Fruit fly (Drosophila melanogaster) whole organism, embryonic: Measurements from ENCODE around the gene heix.

Source experiments
- CG10274 ChIP-seq: fragments of 200-800 bp; sonication (Bioruptor generic); optimal IDR thresholded peaks from 3 replicates; lab custom pipeline; 2017; ENCODE audit warnings: missing biosample characterization, mild to moderate bottlenecking, missing genetic modification characterization
- CG10366 ChIP-seq: fragments of 200-800 bp; sonication (Bioruptor generic); IDR thresholded peaks from 2 replicates; pipeline ENCODE4 v1.3.6; 2022; ENCODE audit warnings: missing biosample characterization, missing genetic modification characterization
- CG10462 ChIP-seq: fragments of 200-800 bp; sonication (Bioruptor generic); optimal IDR thresholded peaks from 2 replicates; lab custom pipeline; 2016; ENCODE audit warnings: missing biosample characterization, missing genetic modification characterization
- CG10543 ChIP-seq: fragments of 200-800 bp; sonication (Bioruptor generic); optimal IDR thresholded peaks from 3 replicates; lab custom pipeline; 2017; ENCODE audit warnings: missing biosample characterization, mild to moderate bottlenecking, missing genetic modification characterization, moderate library complexity
- CG10565 ChIP-seq: fragments of 200-800 bp; sonication (Bioruptor generic); optimal IDR thresholded peaks from 3 replicates; lab custom pipeline; 2016; ENCODE audit warnings: missing biosample characterization, mild to moderate bottlenecking, missing genetic modification characterization
- CG10959 ChIP-seq: fragments of 200-800 bp; sonication (Bioruptor generic); IDR thresholded peaks from 2 replicates; pipeline ENCODE4 v1.3.6; 2022; ENCODE audit warnings: missing biosample characterization, missing genetic modification characterization
- CG10979 ChIP-seq: fragments of 200-800 bp; sonication (Bioruptor generic); optimal IDR thresholded peaks from 2 replicates; lab custom pipeline; 2018; ENCODE audit warnings: missing biosample characterization, mild to moderate bottlenecking, missing genetic modification characterization, moderate library complexity
- CG11504 ChIP-seq: fragments of 200-800 bp; sonication (Bioruptor generic); optimal IDR thresholded peaks from 3 replicates; lab custom pipeline; 2019; ENCODE audit warnings: missing biosample characterization, mild to moderate bottlenecking, missing genetic modification characterization, moderate library complexity
- CG12104 ChIP-seq: fragments of 200-800 bp; sonication (Bioruptor generic); optimal IDR thresholded peaks from 3 replicates; lab custom pipeline; 2016; ENCODE audit warnings: missing biosample characterization, missing genetic modification characterization
- CG13296 ChIP-seq: fragments of 200-800 bp; sonication (Bioruptor generic); optimal IDR thresholded peaks from 3 replicates; lab custom pipeline; 2018; ENCODE audit warnings: missing biosample characterization, mild to moderate bottlenecking, missing genetic modification characterization
- CG16863 ChIP-seq: fragments of 200-800 bp; sonication (Bioruptor generic); optimal IDR thresholded peaks from 3 replicates; lab custom pipeline; 2016; ENCODE audit warnings: missing biosample characterization, missing genetic modification characterization
- CG1832 ChIP-seq: fragments of 200-800 bp; sonication (Bioruptor generic); optimal IDR thresholded peaks from 2 replicates; lab custom pipeline; 2017; ENCODE audit warnings: missing biosample characterization, mild to moderate bottlenecking, missing genetic modification characterization, inconsistent platforms
- CG2678 ChIP-seq: fragments of 200-800 bp; sonication (Bioruptor generic); optimal IDR thresholded peaks from 3 replicates; lab custom pipeline; 2019; ENCODE audit warnings: missing biosample characterization, mild to moderate bottlenecking, missing genetic modification characterization, moderate library complexity
- CG30020 ChIP-seq: fragments of 200-800 bp; optimal IDR thresholded peaks from 2 replicates; lab custom pipeline; 2019; ENCODE audit warnings: missing biosample characterization, mild to moderate bottlenecking, missing genetic modification characterization, moderate library complexity
- CG31224 ChIP-seq: fragments of 200-800 bp; sonication (Bioruptor generic); IDR thresholded peaks from 2 replicates; pipeline ENCODE4 v1.3.6; 2022; ENCODE audit warnings: missing biosample characterization, missing genetic modification characterization
- CG4617 ChIP-seq: fragments of 200-800 bp; sonication (Bioruptor generic); optimal IDR thresholded peaks from 3 replicates; lab custom pipeline; 2016; ENCODE audit warnings: missing biosample characterization, missing genetic modification characterization, borderline replicate concordance
- CG4730 ChIP-seq: fragments of 200-800 bp; sonication (Bioruptor generic); IDR thresholded peaks from 2 replicates; pipeline ENCODE4 v1.3.6; 2022; ENCODE audit warnings: missing biosample characterization, missing genetic modification characterization
- CG6683 ChIP-seq: fragments of 200-800 bp; sonication (Bioruptor generic); optimal IDR thresholded peaks from 2 replicates; lab custom pipeline; 2017; ENCODE audit warnings: missing biosample characterization, mild to moderate bottlenecking, missing genetic modification characterization, missing genetic modification reagents
- CG7928 ChIP-seq: fragments of 200-800 bp; sonication (Bioruptor generic); optimal IDR thresholded peaks from 2 replicates; lab custom pipeline; 2017; ENCODE audit warnings: missing biosample characterization, mild to moderate bottlenecking, missing genetic modification characterization
- CG8388 ChIP-seq: fragments of 200-800 bp; sonication (Bioruptor generic); optimal IDR thresholded peaks from 2 replicates; lab custom pipeline; 2019; ENCODE audit warnings: missing biosample characterization, mild to moderate bottlenecking, missing genetic modification characterization, moderate library complexity
- CG8765 ChIP-seq: fragments of 200-800 bp; sonication (Bioruptor generic); IDR thresholded peaks from 2 replicates; pipeline ENCODE4 v1.3.6; 2022; ENCODE audit warnings: missing biosample characterization, missing genetic modification characterization
- CG9609 ChIP-seq: fragments of 200-800 bp; sonication (Bioruptor generic); optimal IDR thresholded peaks from 3 replicates; lab custom pipeline; 2016; ENCODE audit warnings: missing biosample characterization, missing genetic modification characterization
- CG9932 ChIP-seq: fragments of 200-800 bp; sonication (Bioruptor generic); IDR thresholded peaks from 2 replicates; pipeline ENCODE4 v1.3.6; 2022; ENCODE audit warnings: missing biosample characterization, missing genetic modification characterization
- Dfd ChIP-seq, 2 experiments: fragments of >200 bp; optimal IDR thresholded peaks; 2 replicates each; lab custom pipeline; 2017; ENCODE audit warnings: missing biosample characterization in 2 of 2, missing genetic modification characterization in 2 of 2
- Hr39 ChIP-seq: fragments of >200 bp; optimal IDR thresholded peaks from 2 replicates; lab custom pipeline; 2017
- Hr78 ChIP-seq, 2 experiments: fragments of 200-800 bp in 1 of 2; fragments of >200 bp in 1 of 2; sonication (Bioruptor generic) in 1 of 2; optimal IDR thresholded peaks; 2 replicates each; lab custom pipeline; 2017 to 2019; ENCODE audit warnings: missing biosample characterization in 2 of 2, missing genetic modification characterization in 2 of 2, mild to moderate bottlenecking in 1 of 2, moderate library complexity in 1 of 2
- Jarid2 ChIP-seq: fragments of 200-800 bp; sonication (Bioruptor generic); optimal IDR thresholded peaks from 3 replicates; lab custom pipeline; 2017; ENCODE audit warnings: mild to moderate bottlenecking, missing biosample characterization, missing genetic modification reagents, missing genetic modification characterization
- Lhr ChIP-seq: fragments of 200-800 bp; sonication (Bioruptor generic); optimal IDR thresholded peaks from 3 replicates; lab custom pipeline; 2017; ENCODE audit warnings: mild to moderate bottlenecking, missing biosample characterization, missing genetic modification reagents, missing genetic modification characterization
- Lpt ChIP-seq: fragments of >200 bp; optimal IDR thresholded peaks from 2 replicates; lab custom pipeline; 2018; ENCODE audit warnings: missing biosample characterization, missing genetic modification characterization
- MTF-1 ChIP-seq: fragments of 200-800 bp; sonication (Bioruptor generic); optimal IDR thresholded peaks from 2 replicates; lab custom pipeline; 2018; ENCODE audit warnings: missing biosample characterization, mild to moderate bottlenecking, missing genetic modification characterization, borderline replicate concordance
- Nf-YA ChIP-seq: fragments of 200-800 bp; sonication (Bioruptor generic); IDR thresholded peaks from 2 replicates; pipeline ENCODE4 v1.3.6; 2022; ENCODE audit warnings: missing biosample characterization, missing genetic modification characterization
- Oaz ChIP-seq: fragments of 200-800 bp; sonication (Bioruptor generic); IDR thresholded peaks from 2 replicates; pipeline ENCODE4 v1.3.6; 2022; ENCODE audit warnings: missing biosample characterization, missing genetic modification characterization
- Opbp ChIP-seq: fragments of 200-800 bp; sonication (Bioruptor generic); IDR thresholded peaks from 3 replicates; pipeline ENCODE4 v1.3.6; 2022; ENCODE audit warnings: missing biosample characterization, missing genetic modification characterization; ENCODE audit not compliant: partially characterized antibody
- ap ChIP-seq: fragments of 200-800 bp; sonication (Bioruptor generic); IDR thresholded peaks from 2 replicates; pipeline ENCODE4 v1.3.6; 2022; ENCODE audit warnings: missing biosample characterization, missing genetic modification characterization
- cato ChIP-seq: fragments of 200-800 bp; sonication (Bioruptor generic); optimal IDR thresholded peaks from 2 replicates; lab custom pipeline; 2016; ENCODE audit warnings: missing biosample characterization, missing genetic modification characterization, borderline replicate concordance
- cg ChIP-seq: fragments of 200-800 bp; sonication (Bioruptor generic); optimal IDR thresholded peaks from 3 replicates; lab custom pipeline; 2019; ENCODE audit warnings: missing biosample characterization, mild to moderate bottlenecking, missing genetic modification characterization, moderate library complexity
- fd64A ChIP-seq: fragments of 200-800 bp; sonication (Bioruptor generic); optimal IDR thresholded peaks from 3 replicates; lab custom pipeline; 2018; ENCODE audit warnings: missing biosample characterization, mild to moderate bottlenecking, missing genetic modification characterization
- gcm2 ChIP-seq: fragments of 200-800 bp; sonication (Bioruptor generic); optimal IDR thresholded peaks from 2 replicates; lab custom pipeline; 2016; ENCODE audit warnings: missing biosample characterization, missing genetic modification characterization
- hb ChIP-seq: fragments of 200-800 bp; sonication (Bioruptor generic); IDR thresholded peaks from 3 replicates; pipeline ENCODE4 v1.3.6; 2022; ENCODE audit warnings: missing biosample characterization, missing genetic modification characterization; ENCODE audit not compliant: partially characterized antibody
- hbn ChIP-seq: fragments of 200-800 bp; sonication (Bioruptor generic); IDR thresholded peaks from 2 replicates; pipeline ENCODE4 v1.3.6; 2022; ENCODE audit warnings: missing biosample characterization, missing genetic modification characterization; ENCODE audit not compliant: partially characterized antibody
- kni ChIP-seq: fragments of 200-800 bp; sonication (Bioruptor generic); optimal IDR thresholded peaks from 3 replicates; lab custom pipeline; 2017; ENCODE audit warnings: mild to moderate bottlenecking, missing biosample characterization, missing genetic modification reagents, missing genetic modification characterization
- lov ChIP-seq, 2 experiments: fragments of 200-800 bp in 1 of 2; fragments of >200 bp in 1 of 2; sonication (Bioruptor generic) in 1 of 2; IDR thresholded peaks in 1 of 2; optimal IDR thresholded peaks in 1 of 2; 2 replicates in 1 of 2; 3 replicates in 1 of 2; pipeline versions ENCODE4 v1.3.6 to Lab custom; 2017 to 2022; ENCODE audit warnings: missing biosample characterization in 1 of 2, missing genetic modification characterization in 1 of 2
- onecut ChIP-seq: fragments of 200-800 bp; sonication (Bioruptor generic); IDR thresholded peaks from 2 replicates; pipeline ENCODE4 v1.3.6; 2022; ENCODE audit warnings: missing biosample characterization, missing genetic modification characterization
- scrt ChIP-seq: fragments of 200-800 bp; sonication (Bioruptor generic); optimal IDR thresholded peaks from 2 replicates; lab custom pipeline; 2018; ENCODE audit warnings: missing biosample characterization, mild to moderate bottlenecking, missing genetic modification characterization, moderate library complexity
- sens-2 ChIP-seq: fragments of 200-800 bp; sonication (Bioruptor generic); IDR thresholded peaks from 2 replicates; pipeline ENCODE4 v1.3.6; 2022; ENCODE audit warnings: missing biosample characterization, missing genetic modification characterization
- sim ChIP-seq: fragments of 200-800 bp; sonication (Bioruptor generic); IDR thresholded peaks from 2 replicates; pipeline ENCODE4 v1.3.6; 2022; ENCODE audit warnings: missing biosample characterization, missing genetic modification characterization
- sug ChIP-seq: fragments of 200-800 bp; optimal IDR thresholded peaks from 2 replicates; lab custom pipeline; 2019; ENCODE audit warnings: missing biosample characterization, mild to moderate bottlenecking, missing genetic modification characterization, moderate library complexity
- tll ChIP-seq, 2 experiments: fragments of 200-800 bp in 1 of 2; fragments of >200 bp in 1 of 2; sonication (Bioruptor generic) in 1 of 2; optimal IDR thresholded peaks; 2 replicates each; lab custom pipeline; 2017 to 2019; ENCODE audit warnings: missing biosample characterization in 2 of 2, missing genetic modification characterization in 2 of 2, mild to moderate bottlenecking in 1 of 2, moderate library complexity in 1 of 2
- usp ChIP-seq: fragments of >200 bp; optimal IDR thresholded peaks from 2 replicates; lab custom pipeline; 2017; ENCODE audit warnings: missing biosample characterization, missing genetic modification characterization

Gene heix

dm6 chr2L:16287006-16287601 is 12.6 kb downstream of the heix start (continued):
- no peak for TF ChIP-seq hbn
- no peak for TF ChIP-seq Lpt (GFP tag; lab: Kevin White, UChicago)
- peak; percentile 61 for TF ChIP-seq kni (GFP tag; lab: Kevin White, UChicago)
- TF ChIP-seq Hr78 (GFP tag; optimal IDR thresholded peaks at IDR 0.05; lab: Kevin White, UChicago): no peak
- no peak for TF ChIP-seq gcm2 (GFP tag; lab: Kevin White, UChicago)
- TF ChIP-seq CG10462 (GFP tag; lab: Kevin White, UChicago): no peak
- no peak for TF ChIP-seq sens-2
- no peak for TF ChIP-seq MTF-1 (GFP tag; lab: Kevin White, UChicago)
- peak; percentile 85 for TF ChIP-seq CG1832 (GFP tag; lab: Kevin White, UChicago)
- no peak for TF ChIP-seq CG11504
- no peak for TF ChIP-seq CG4617 (GFP tag; lab: Kevin White, UChicago)
- no peak for TF ChIP-seq CG12104
- TF ChIP-seq Nf-YA (GFP tag; lab: Robert Waterston, UW): no peak
- no peak for TF ChIP-seq CG16863 (GFP tag; lab: Kevin White, UChicago)
- TF ChIP-seq CG10543 (GFP tag; lab: Kevin White, UChicago): no peak
- no peak for TF ChIP-seq CG10565 (GFP tag; lab: Kevin White, UChicago)
- peak; percentile 6 for TF ChIP-seq fd64A
- TF ChIP-seq CG10366 (GFP tag; lab: Robert Waterston, UW): no peak
- TF ChIP-seq cg (GFP tag; lab: Kevin White, UChicago): peak; percentile 73
- TF ChIP-seq CG8388 (GFP tag; lab: Kevin White, UChicago): no peak
- TF ChIP-seq lov (optimal IDR thresholded peaks at IDR 0.05; lab: Kevin White, UChicago): no peak
- no peak for TF ChIP-seq lov (GFP tag; IDR thresholded peaks at IDR 0.05; lab: Robert Waterston, UW)
- TF ChIP-seq tll (GFP tag; optimal IDR thresholded peaks at IDR 0.05; lab: Kevin White, UChicago): peak in 1 of 2 experiments; percentile 38
- TF ChIP-seq Hr39 (lab: Kevin White, UChicago): no peak
- no peak for TF ChIP-seq CG6683 (GFP tag; lab: Kevin White, UChicago)
- no peak for TF ChIP-seq Lhr (GFP tag; lab: Kevin White, UChicago)
- no peak for TF ChIP-seq CG8765
- TF ChIP-seq Jarid2 (GFP tag; lab: Kevin White, UChicago): no peak
- no peak for TF ChIP-seq sug (tag; lab: Kevin White, UChicago)
- TF ChIP-seq onecut (GFP tag; lab: Robert Waterston, UW): no peak
- TF ChIP-seq CG7928 (GFP tag; lab: Kevin White, UChicago): no peak
- TF ChIP-seq CG10979 (tag; lab: Kevin White, UChicago): no peak

- no peak for TF ChIP-seq usp (GFP tag; lab: Kevin White, UChicago)
- no peak for TF ChIP-seq hb (GFP tag; lab: Robert Waterston, UW)
- no peak for TF ChIP-seq Opbp (GFP tag; lab: Robert Waterston, UW)
- TF ChIP-seq CG4730 (GFP tag; lab: Robert Waterston, UW): no peak
- TF ChIP-seq CG2678 (tag; lab: Kevin White, UChicago): peak; percentile 91
- peak; percentile 75 for TF ChIP-seq CG9609 (GFP tag; lab: Kevin White, UChicago)
- TF ChIP-seq Oaz (GFP tag; lab: Robert Waterston, UW): no peak
- TF ChIP-seq CG10274 (GFP tag; lab: Kevin White, UChicago): peak; percentile 75
- no peak for TF ChIP-seq CG31224 (GFP tag; lab: Robert Waterston, UW)
- TF ChIP-seq Dfd (GFP tag; optimal IDR thresholded peaks at IDR 0.05; lab: Kevin White, UChicago): no peak
- TF ChIP-seq sim (GFP tag; lab: Robert Waterston, UW): no peak
- peak in 1 of 2 experiments; percentile 37 for TF ChIP-seq Hr78 (GFP tag; optimal IDR thresholded peaks at IDR 0.05; lab: Kevin White, UChicago)
- no peak for TF ChIP-seq CG10959 (GFP tag; lab: Robert Waterston, UW)
- peak; percentile 52 for TF ChIP-seq cato (GFP tag; lab: Kevin White, UChicago)
- no peak for TF ChIP-seq ap (GFP tag; lab: Robert Waterston, UW)
- TF ChIP-seq CG30020 (tag; lab: Kevin White, UChicago): peak; percentile 32
- TF ChIP-seq CG9932 (GFP tag; lab: Robert Waterston, UW): no peak
- TF ChIP-seq CG13296: peak; percentile 55
- TF ChIP-seq scrt: peak; percentile 69
Measured at dm6 chr2L:16286360-16287005, 13.2 kb downstream of the heix start.
